Worm (Caenorhabditis elegans) whole organism, L3 larva: ENCODE data around the gene lido-1.

Experiments used
- aly-2 ChIP-seq: fragments of 150-350 bp; optimal IDR thresholded peaks from 2 replicates; lab custom pipeline; 2014; ENCODE audit warnings: missing biosample characterization, missing genetic modification characterization
- ama-1 ChIP-seq: fragments of 150-350 bp; optimal IDR thresholded peaks from 2 replicates; lab custom pipeline; 2018
- ceh-16 ChIP-seq: sonication (generic microtip); optimal IDR thresholded peaks from 2 replicates; lab custom pipeline; 2017; ENCODE audit warnings: missing biosample characterization, missing genetic modification characterization
- ceh-28 ChIP-seq: fragments of 150-350 bp; optimal IDR thresholded peaks from 2 replicates; lab custom pipeline; 2014; ENCODE audit warnings: missing biosample characterization, missing genetic modification reagents, missing genetic modification characterization
- ceh-82 ChIP-seq: fragments of 150-350 bp; optimal IDR thresholded peaks from 2 replicates; lab custom pipeline; 2014; ENCODE audit warnings: missing biosample characterization, missing genetic modification characterization
- ceh-9 ChIP-seq: sonication (generic microtip); optimal IDR thresholded peaks from 2 replicates; lab custom pipeline; 2018; ENCODE audit warnings: missing biosample characterization, missing genetic modification characterization
- daf-12 ChIP-seq: fragments of 150-350 bp; optimal IDR thresholded peaks from 2 replicates; lab custom pipeline; 2014; ENCODE audit warnings: missing biosample characterization, missing genetic modification reagents, missing genetic modification characterization
- egl-27 ChIP-seq: sonication (generic microtip); optimal IDR thresholded peaks from 4 replicates; lab custom pipeline; 2017; ENCODE audit warnings: missing biosample characterization, missing genetic modification reagents, missing genetic modification characterization
- egl-5 ChIP-seq: fragments of 150-350 bp; optimal IDR thresholded peaks from 2 replicates; lab custom pipeline; 2017; ENCODE audit warnings: missing biosample characterization, missing genetic modification reagents, missing genetic modification characterization, inconsistent platforms
- elt-1 ChIP-seq: fragments of 150-350 bp; optimal IDR thresholded peaks from 2 replicates; lab custom pipeline; 2014; ENCODE audit warnings: missing biosample characterization, missing genetic modification characterization
- elt-2 ChIP-seq: sonication (generic microtip); optimal IDR thresholded peaks from 2 replicates; lab custom pipeline; 2016; ENCODE audit warnings: missing genetic modification reagents, mild to moderate bottlenecking, missing genetic modification characterization, missing compliant biosample characterization
- elt-3 ChIP-seq, 3 experiments: fragments of 150-350 bp in 1 of 3; sonication (generic microtip) in 2 of 3; optimal IDR thresholded peaks; 2 replicates in 2 of 3; 4 replicates in 1 of 3; lab custom pipeline; 2014 to 2017; ENCODE audit warnings: missing biosample characterization in 3 of 3, missing genetic modification characterization in 3 of 3
- eor-1 ChIP-seq, 2 experiments: fragments of 150-350 bp; optimal IDR thresholded peaks; 2 replicates each; lab custom pipeline; 2014 to 2018; ENCODE audit warnings: missing biosample characterization in 2 of 2, missing genetic modification characterization in 2 of 2
- fkh-10 ChIP-seq: sonication (generic microtip); optimal IDR thresholded peaks from 2 replicates; lab custom pipeline; 2017; ENCODE audit warnings: missing biosample characterization, missing genetic modification reagents, missing genetic modification characterization
- fkh-2 ChIP-seq: fragments of 150-350 bp; optimal IDR thresholded peaks from 2 replicates; lab custom pipeline; 2014; ENCODE audit warnings: missing biosample characterization, missing genetic modification reagents, missing genetic modification characterization
- fos-1 ChIP-seq: fragments of 150-350 bp; optimal IDR thresholded peaks from 2 replicates; lab custom pipeline; 2014; ENCODE audit warnings: missing biosample characterization, missing genetic modification characterization
- hmg-11 ChIP-seq: sonication (generic microtip); optimal IDR thresholded peaks from 2 replicates; lab custom pipeline; 2016; ENCODE audit warnings: missing genetic modification characterization, missing compliant biosample characterization
- jun-1 ChIP-seq: fragments of 150-350 bp; optimal IDR thresholded peaks from 2 replicates; lab custom pipeline; 2014; ENCODE audit warnings: missing biosample characterization, missing genetic modification reagents, missing genetic modification characterization
- lin-15B ChIP-seq: fragments of 150-350 bp; optimal IDR thresholded peaks from 2 replicates; lab custom pipeline; 2014; ENCODE audit warnings: missing biosample characterization, missing genetic modification characterization
- lin-39 ChIP-seq: fragments of 150-350 bp; optimal IDR thresholded peaks from 2 replicates; lab custom pipeline; 2018; ENCODE audit warnings: missing biosample characterization, missing genetic modification reagents, missing genetic modification characterization
- mdl-1 ChIP-seq: fragments of 150-350 bp; optimal IDR thresholded peaks from 2 replicates; lab custom pipeline; 2014; ENCODE audit warnings: missing biosample characterization, missing genetic modification characterization
- mml-1 ChIP-seq: fragments of 150-350 bp; sonication (generic microtip); optimal IDR thresholded peaks from 3 replicates; lab custom pipeline; 2014; ENCODE audit warnings: missing biosample characterization, missing genetic modification characterization
- nfya-1 ChIP-seq: sonication (generic microtip); optimal IDR thresholded peaks from 2 replicates; lab custom pipeline; 2017; ENCODE audit warnings: missing genetic modification characterization, mild to moderate bottlenecking, missing compliant biosample characterization, antibody characterized with exemption, moderate library complexity; ENCODE audit not compliant: insufficient read depth
- nhr-11 ChIP-seq: fragments of 150-350 bp; optimal IDR thresholded peaks from 2 replicates; lab custom pipeline; 2014; ENCODE audit warnings: missing biosample characterization, missing genetic modification characterization
- nhr-12 ChIP-seq: fragments of 150-350 bp; optimal IDR thresholded peaks from 2 replicates; lab custom pipeline; 2014; ENCODE audit warnings: missing biosample characterization, missing genetic modification characterization
- nhr-23 ChIP-seq: fragments of 150-350 bp; optimal IDR thresholded peaks from 2 replicates; lab custom pipeline; 2014; ENCODE audit warnings: missing biosample characterization, missing genetic modification reagents, missing genetic modification characterization
- nhr-25 ChIP-seq: sonication (generic microtip); optimal IDR thresholded peaks from 2 replicates; lab custom pipeline; 2017; ENCODE audit warnings: missing biosample characterization, missing genetic modification characterization
- nhr-28 ChIP-seq: fragments of 150-350 bp; optimal IDR thresholded peaks from 2 replicates; lab custom pipeline; 2014; ENCODE audit warnings: missing biosample characterization, missing genetic modification characterization
- nhr-43 ChIP-seq: sonication (generic microtip); optimal IDR thresholded peaks from 2 replicates; lab custom pipeline; 2016; ENCODE audit warnings: mild to moderate bottlenecking, missing genetic modification characterization, missing compliant biosample characterization; ENCODE audit not compliant: poor library complexity, severe bottlenecking
- nhr-67 ChIP-seq: fragments of 150-350 bp; optimal IDR thresholded peaks from 2 replicates; lab custom pipeline; 2014; ENCODE audit warnings: missing biosample characterization, missing genetic modification characterization
- nhr-76 ChIP-seq: fragments of 150-350 bp; sonication (generic microtip); optimal IDR thresholded peaks from 5 replicates; lab custom pipeline; 2014; ENCODE audit warnings: missing biosample characterization, missing genetic modification characterization
- nhr-77 ChIP-seq: fragments of 150-350 bp; optimal IDR thresholded peaks from 2 replicates; lab custom pipeline; 2014; ENCODE audit warnings: missing biosample characterization, missing genetic modification characterization
- pha-4 ChIP-seq: fragments of 150-350 bp; optimal IDR thresholded peaks from 2 replicates; lab custom pipeline; 2014; ENCODE audit warnings: missing biosample characterization, missing genetic modification reagents, missing genetic modification characterization
- pqm-1 ChIP-seq: fragments of 150-350 bp; optimal IDR thresholded peaks from 2 replicates; lab custom pipeline; 2017; ENCODE audit warnings: missing biosample characterization, missing genetic modification characterization, inconsistent platforms
- sea-2 ChIP-seq: fragments of 150-350 bp; sonication (generic microtip); optimal IDR thresholded peaks from 4 replicates; lab custom pipeline; 2014; ENCODE audit warnings: missing biosample characterization, missing genetic modification reagents, missing genetic modification characterization
- snpc-4 ChIP-seq: fragments of 150-350 bp; optimal IDR thresholded peaks from 2 replicates; lab custom pipeline; 2014; ENCODE audit warnings: missing biosample characterization, missing genetic modification characterization
- tbx-2 ChIP-seq: sonication (generic microtip); optimal IDR thresholded peaks from 2 replicates; lab custom pipeline; 2016; ENCODE audit warnings: mild to moderate bottlenecking, missing genetic modification characterization, missing compliant biosample characterization
- unc-39 ChIP-seq: sonication (generic microtip); optimal IDR thresholded peaks from 4 replicates; lab custom pipeline; 2017; ENCODE audit warnings: missing biosample characterization, missing genetic modification characterization
- unc-62 ChIP-seq: fragments of 150-350 bp; sonication (generic microtip); optimal IDR thresholded peaks from 4 replicates; lab custom pipeline; 2014; ENCODE audit warnings: missing biosample characterization, missing genetic modification reagents, missing genetic modification characterization
- zag-1 ChIP-seq: fragments of 150-350 bp; optimal IDR thresholded peaks from 2 replicates; lab custom pipeline; 2014; ENCODE audit warnings: missing biosample characterization, missing genetic modification characterization
- ztf-11 ChIP-seq: fragments of 150-350 bp; optimal IDR thresholded peaks from 2 replicates; lab custom pipeline; 2014; ENCODE audit warnings: missing biosample characterization, missing genetic modification characterization
- ztf-4 ChIP-seq: fragments of 150-350 bp; optimal IDR thresholded peaks from 2 replicates; lab custom pipeline; 2014; ENCODE audit warnings: missing biosample characterization, missing genetic modification characterization

lido-1 gene

DNA sequence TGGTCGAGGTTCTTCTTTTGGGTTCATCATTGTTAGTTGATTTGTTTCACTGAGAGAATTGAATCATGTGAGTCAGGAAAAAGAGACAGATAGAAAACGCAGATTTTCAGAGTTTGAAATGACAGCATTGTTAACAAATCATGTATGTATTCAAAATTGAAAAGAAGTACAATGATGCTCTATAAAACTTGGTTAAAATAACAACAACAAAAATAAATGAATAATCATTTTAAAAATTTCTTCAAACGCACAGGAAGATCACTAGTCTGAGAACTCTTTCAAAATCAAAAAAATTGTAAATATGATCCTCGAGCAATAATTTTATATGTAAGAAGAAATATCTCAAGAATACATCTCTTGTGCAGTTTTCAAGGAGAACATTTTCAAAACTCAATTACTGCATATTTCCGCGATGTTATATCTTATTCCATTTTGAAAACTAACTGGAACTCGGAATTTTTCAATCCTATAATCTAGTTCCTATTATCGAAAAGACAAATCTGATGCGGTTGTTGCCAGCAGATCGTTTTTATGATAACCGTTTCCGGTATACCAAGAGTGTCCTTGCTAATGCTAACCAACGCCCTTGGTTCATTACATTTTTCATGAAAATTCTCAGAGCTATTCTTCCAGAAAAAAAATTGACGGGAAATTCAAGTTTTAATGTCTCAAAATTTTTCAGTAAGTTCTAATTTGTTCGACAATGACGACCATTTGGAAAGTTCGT is at the start of gene lido-1:
TSS of gene lido-1 (minus strand) at position 51 of the 727 bp plus-strand sequence.
- TF ChIP-seq fkh-2, result no peak
- no peak for TF ChIP-seq snpc-4 (tag; lab: Kevin White, UChicago)
- TF ChIP-seq ceh-16 (tag; lab: Kevin White, UChicago), result no peak
- TF ChIP-seq nhr-11 (tag; lab: Kevin White, UChicago), result no peak
- peak; percentile 66 for TF ChIP-seq elt-1 (tag; lab: Kevin White, UChicago)
- TF ChIP-seq hmg-11 (tag; lab: Kevin White, UChicago), result no peak

ce11 chrX:17140447-17140846 is 44.1 kb upstream of the lido-1 start:
- TF ChIP-seq ceh-9, result no peak
- no peak for TF ChIP-seq nhr-12 (tag; lab: Kevin White, UChicago)
- TF ChIP-seq mdl-1 (tag; lab: Kevin White, UChicago), result no peak
- TF ChIP-seq elt-2 (tag; lab: Kevin White, UChicago), result peak; percentile 58
- TF ChIP-seq pqm-1 (tag; lab: Kevin White, UChicago), result peak; percentile 32
- TF ChIP-seq ama-1 (lab: Kevin White, UChicago), result no peak
- no peak for TF ChIP-seq fkh-2
- TF ChIP-seq pha-4 (tag; lab: Kevin White, UChicago), result peak; percentile 39
- TF ChIP-seq nhr-23 (tag; lab: Kevin White, UChicago), result no peak

DNA sequence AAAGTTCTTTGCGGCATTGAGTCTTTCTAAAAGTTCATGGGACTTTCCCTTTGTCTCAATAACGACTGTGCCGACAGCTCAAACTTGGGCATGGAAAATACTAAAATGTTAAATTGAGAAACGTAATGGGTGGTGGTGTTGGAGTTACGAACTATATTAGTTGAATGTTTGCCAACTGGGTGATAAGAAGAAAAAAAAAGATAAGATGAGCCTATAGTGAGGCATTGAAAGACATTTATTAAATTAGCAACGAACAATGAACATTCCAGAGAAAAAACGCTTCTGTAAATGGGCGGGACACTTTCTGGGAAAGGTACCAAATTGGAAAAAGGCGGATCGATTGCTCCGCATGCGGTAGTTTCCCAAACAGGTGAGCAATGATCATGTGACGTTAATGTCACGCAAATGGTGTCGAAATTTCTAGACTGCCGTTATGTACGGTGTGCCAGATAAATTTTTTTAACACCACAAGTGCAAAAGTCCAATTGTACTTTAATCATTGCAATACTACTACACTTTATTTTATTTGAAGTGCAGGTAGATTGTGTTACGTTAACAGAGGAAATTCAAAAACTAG is 42.9 kb upstream of the lido-1 start:
- TF ChIP-seq elt-1 (tag; lab: Kevin White, UChicago) (no peak), nhr-76 (tag; lab: Kevin White, UChicago) (no peak), fos-1 (tag; lab: Kevin White, UChicago) (no peak), pha-4 (tag; lab: Kevin White, UChicago) (peak; percentile 20), pqm-1 (tag; lab: Kevin White, UChicago) (peak; percentile 22), jun-1 (tag; lab: Kevin White, UChicago) (peak; percentile 30), elt-2 (tag; lab: Kevin White, UChicago) (peak; percentile 92), zag-1 (no peak), mdl-1 (tag; lab: Kevin White, UChicago) (no peak), nfya-1 (no peak)

DNA sequence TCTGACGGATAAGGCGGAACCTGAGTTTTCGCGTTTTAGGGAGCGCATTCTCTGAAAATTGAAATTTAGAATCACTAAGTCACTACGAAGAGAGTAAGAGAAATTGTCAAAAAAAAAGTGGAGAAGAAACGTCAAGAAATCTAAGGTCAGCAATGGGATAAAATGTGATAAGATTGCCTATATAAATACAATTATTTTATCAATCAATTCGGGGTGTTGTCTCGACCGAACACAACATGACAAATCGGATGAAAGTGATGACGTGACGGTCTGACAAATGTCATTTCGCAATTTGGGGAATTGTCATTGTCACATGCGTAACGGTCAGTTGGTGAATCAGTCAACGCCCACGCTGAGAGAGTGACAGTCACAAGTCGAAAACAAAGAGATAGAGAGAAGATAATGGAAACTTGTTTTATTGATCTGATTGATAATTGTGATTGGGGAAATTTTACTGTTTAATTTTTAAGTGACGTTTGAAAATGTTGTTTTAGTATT is 41.8 kb upstream of the lido-1 start, which contains the start of gene cnp-3:
TSS of gene cnp-3 (minus strand) at position 51 of the 498 bp plus-strand sequence.
- no peak for TF ChIP-seq nhr-12 (tag; lab: Kevin White, UChicago)
- TF ChIP-seq elt-3 (tag; optimal IDR thresholded peaks at IDR 0.05; lab: Kevin White, UChicago), result peak in 2 of 3 experiments; percentile 21 to 63
- no peak for TF ChIP-seq unc-62 (GFP tag; lab: Kevin White, UChicago)
- TF ChIP-seq nhr-28 (tag; lab: Kevin White, UChicago), result no peak
- TF ChIP-seq tbx-2 (tag; lab: Kevin White, UChicago), result peak; percentile 4
- TF ChIP-seq ceh-16 (tag; lab: Kevin White, UChicago), result no peak
- TF ChIP-seq nhr-25 (tag; lab: Kevin White, UChicago), result peak; percentile 77
- no peak for TF ChIP-seq egl-27
- no peak for TF ChIP-seq pha-4 (tag; lab: Kevin White, UChicago)
- TF ChIP-seq fos-1 (tag; lab: Kevin White, UChicago), result peak; percentile 63
- TF ChIP-seq nhr-23 (tag; lab: Kevin White, UChicago), result peak; percentile 77
- TF ChIP-seq elt-2 (tag; lab: Kevin White, UChicago), result peak; percentile 24
- TF ChIP-seq lin-39, result no peak
- no peak for TF ChIP-seq hmg-11 (tag; lab: Kevin White, UChicago)
- TF ChIP-seq aly-2, result no peak
- no peak for TF ChIP-seq unc-39 (tag; lab: Kevin White, UChicago)
- no peak for TF ChIP-seq snpc-4 (tag; lab: Kevin White, UChicago)
- no peak for TF ChIP-seq ceh-28 (tag; lab: Kevin White, UChicago)
- TF ChIP-seq ztf-4, result no peak
- TF ChIP-seq nhr-76 (tag; lab: Kevin White, UChicago), result no peak
- no peak for TF ChIP-seq mml-1 (tag; lab: Kevin White, UChicago)
- peak; percentile 80 for TF ChIP-seq nhr-43 (tag; lab: Kevin White, UChicago)
- TF ChIP-seq lin-15B (tag; lab: Kevin White, UChicago), result no peak
- no peak for TF ChIP-seq daf-12 (tag; lab: Kevin White, UChicago)
- TF ChIP-seq egl-5 (tag; lab: Kevin White, UChicago), result no peak
- no peak for TF ChIP-seq nhr-77 (tag; lab: Kevin White, UChicago)
- no peak for TF ChIP-seq sea-2
- TF ChIP-seq eor-1 (tag; optimal IDR thresholded peaks at IDR 0.05; lab: Kevin White, UChicago), result no peak
- no peak for TF ChIP-seq ztf-11
- no peak for TF ChIP-seq zag-1
- TF ChIP-seq nfya-1, result peak; percentile 16
- no peak for TF ChIP-seq ama-1 (lab: Kevin White, UChicago)
- no peak for TF ChIP-seq nhr-11 (tag; lab: Kevin White, UChicago)
- TF ChIP-seq ceh-9, result no peak
- no peak for TF ChIP-seq jun-1 (tag; lab: Kevin White, UChicago)
- peak; percentile 56 for TF ChIP-seq pqm-1 (tag; lab: Kevin White, UChicago)
- TF ChIP-seq elt-1 (tag; lab: Kevin White, UChicago), result no peak
- TF ChIP-seq ceh-82 (tag; lab: Kevin White, UChicago), result no peak
- TF ChIP-seq nhr-67 (tag; lab: Kevin White, UChicago), result no peak
- TF ChIP-seq fkh-10 (GFP tag; lab: Kevin White, UChicago), result no peak
